Worm (Caenorhabditis elegans): ENCODE results near the gene nhr-37.

- TF ChIP-seq nhr-47 (tag; optimal IDR thresholded peaks at IDR 0.05) (no peak), ztf-4 (tag; optimal IDR thresholded peaks at IDR 0.05) (no peak), hlh-17 (GFP tag; optimal IDR thresholded peaks at IDR 0.05; ENCODE audit: borderline replicate concordance) (no peak), ets-5 (GFP tag; IDR thresholded peaks at IDR 0.05) (no peak), zag-1 (tag; optimal IDR thresholded peaks at IDR 0.05) (no peak), ztf-11 (tag; optimal IDR thresholded peaks at IDR 0.05) (no peak), elt-2 (tag; optimal IDR thresholded peaks at IDR 0.05) (no peak), ces-1 (GFP tag; optimal IDR thresholded peaks at IDR 0.05) (no peak)
Measured at ce11 chrV:6602556-6603062, 19.4 kb upstream of the nhr-37 start, which contains the start of gene ZK1055.6.

Data from whole organism, L1 larva.